Fruit fly (Drosophila melanogaster): ENCODE results near the gene Pex19.

The Pex19 gene

DNA sequence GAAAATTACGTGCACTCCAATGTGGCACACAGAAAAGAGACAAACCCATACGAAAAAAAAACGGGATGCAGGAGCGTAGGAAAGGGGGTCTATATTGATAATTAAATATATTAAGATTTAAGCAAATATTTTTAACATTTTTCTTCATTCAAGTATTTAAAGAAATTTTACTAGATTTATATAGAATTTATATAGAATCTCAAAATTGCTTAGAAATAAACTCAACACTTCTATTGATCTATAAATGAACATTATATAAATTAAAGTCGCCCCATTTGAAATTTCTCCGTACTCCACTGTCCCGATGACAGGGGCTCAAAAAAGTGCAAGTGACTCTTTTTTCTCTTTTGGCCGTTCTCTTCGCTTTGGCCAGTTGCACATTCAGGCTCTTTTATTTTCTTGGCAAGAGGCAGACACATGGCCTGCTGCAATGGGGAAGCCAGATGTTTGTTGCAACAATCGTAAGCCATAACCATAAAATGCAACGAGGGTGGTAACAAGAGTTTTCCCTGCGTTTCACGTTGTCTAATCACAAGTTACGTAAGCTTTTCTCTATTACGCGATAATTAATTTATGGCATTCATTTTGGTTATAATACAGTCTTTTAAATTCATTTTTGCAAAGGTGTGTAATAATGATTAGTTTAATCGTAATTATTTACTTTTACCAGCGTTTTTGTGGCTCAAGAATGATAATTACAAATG lies 25.8 kb upstream of the Pex19 start (continued):
- TF ChIP-seq sqz (GFP tag; optimal IDR thresholded peaks at IDR 0.05), result peak; percentile 89
- peak; percentile 32 for TF ChIP-seq CG2875 (GFP tag; optimal IDR thresholded peaks at IDR 0.05)
- no peak for TF ChIP-seq otp (GFP tag; IDR thresholded peaks at IDR 0.05)
- TF ChIP-seq CG2712 (tag; optimal IDR thresholded peaks at IDR 0.05), result peak; percentile 75
- no peak for TF ChIP-seq CG9215 (GFP tag; IDR thresholded peaks at IDR 0.05)
- TF ChIP-seq CG1529 (GFP tag; optimal IDR thresholded peaks at IDR 0.05), result peak; percentile 24
- TF ChIP-seq lab (GFP tag; optimal IDR thresholded peaks at IDR 0.05), result no peak
- peak; percentile 94 for TF ChIP-seq Drgx (GFP tag; IDR thresholded peaks at IDR 0.05)
- TF ChIP-seq z (GFP tag; IDR thresholded peaks at IDR 0.05), result no peak
- TF ChIP-seq fd96Cb (tag; optimal IDR thresholded peaks at IDR 0.05), result peak; percentile 37
- TF ChIP-seq CG18476 (GFP tag; optimal IDR thresholded peaks at IDR 0.05), result peak; percentile 92
- TF ChIP-seq CG15601 (tag; optimal IDR thresholded peaks at IDR 0.05), result peak; percentile 58
- no peak for TF ChIP-seq odd (GFP tag; optimal IDR thresholded peaks at IDR 0.05)
- TF ChIP-seq CG4404 (GFP tag; IDR thresholded peaks at IDR 0.05), result 0 out of 2 replicates have a peak, but pooled peaks have one; percentile 39
- peak; percentile 33 for TF ChIP-seq CG16815 (GFP tag; optimal IDR thresholded peaks at IDR 0.05)
- peak; percentile 78 for TF ChIP-seq CG33557 (GFP tag; optimal IDR thresholded peaks at IDR 0.05)
- TF ChIP-seq unpg (GFP tag; optimal IDR thresholded peaks at IDR 0.05), result peak; percentile 47
- TF ChIP-seq D (optimal IDR thresholded peaks at IDR 0.05), result no peak
- peak; percentile 46 for TF ChIP-seq D (GFP tag; optimal IDR thresholded peaks at IDR 0.05)
- TF ChIP-seq CG17385 (GFP tag; optimal IDR thresholded peaks at IDR 0.05), result peak; percentile 9
- TF ChIP-seq CG7271 (tag; optimal IDR thresholded peaks at IDR 0.05), result peak; percentile 27
- no peak for TF ChIP-seq CG3065 (GFP tag; optimal IDR thresholded peaks at IDR 0.05)

DNA sequence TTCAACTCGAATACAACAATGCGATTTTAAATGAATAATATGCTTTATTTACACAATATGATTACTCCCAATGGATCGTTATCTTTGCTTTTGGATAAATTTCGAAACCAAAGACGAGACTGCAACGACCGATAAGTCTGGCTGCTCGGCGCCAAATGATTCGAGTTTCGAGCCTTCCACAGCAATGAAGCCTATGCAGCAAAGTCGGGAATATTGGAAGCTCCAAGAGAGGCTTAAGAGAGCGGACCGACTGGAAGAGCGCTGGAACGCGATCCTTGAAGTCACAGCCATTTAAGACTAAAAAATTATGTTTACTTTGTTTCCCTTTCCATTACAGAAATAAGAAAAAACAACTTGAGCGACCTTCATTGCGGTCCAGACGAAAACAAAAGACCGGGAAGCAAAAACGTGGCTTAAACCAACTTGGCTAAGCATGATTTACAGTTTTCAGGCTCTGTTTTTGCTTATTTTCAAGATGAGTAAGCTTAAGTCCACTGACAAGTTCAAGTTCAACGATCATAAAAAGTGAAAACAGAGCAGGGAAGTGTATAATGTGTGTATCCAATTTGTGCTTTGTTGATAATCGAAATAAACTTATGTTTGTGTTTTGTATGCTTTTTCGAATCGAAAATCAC lies 24.9 kb upstream of the Pex19 start, which contains the start of gene firl:
TSS of gene firl (minus strand) at position 159 of the 635 bp plus-strand sequence.
- peak; percentile 55 for TF ChIP-seq nom (GFP tag; optimal IDR thresholded peaks at IDR 0.05)
- TF ChIP-seq Blimp-1 (GFP tag; optimal IDR thresholded peaks at IDR 0.05), result peak; percentile 53
- peak in 1 of 2 experiments; percentile 11 for TF ChIP-seq Trl (optimal IDR thresholded peaks at IDR 0.05)
- no peak for TF ChIP-seq Trl (GFP tag; optimal IDR thresholded peaks at IDR 0.05)
- no peak for TF ChIP-seq HmgD (GFP tag; optimal IDR thresholded peaks at IDR 0.05)
- TF ChIP-seq CG17186 (GFP tag; optimal IDR thresholded peaks at IDR 0.05), result no peak

DNA sequence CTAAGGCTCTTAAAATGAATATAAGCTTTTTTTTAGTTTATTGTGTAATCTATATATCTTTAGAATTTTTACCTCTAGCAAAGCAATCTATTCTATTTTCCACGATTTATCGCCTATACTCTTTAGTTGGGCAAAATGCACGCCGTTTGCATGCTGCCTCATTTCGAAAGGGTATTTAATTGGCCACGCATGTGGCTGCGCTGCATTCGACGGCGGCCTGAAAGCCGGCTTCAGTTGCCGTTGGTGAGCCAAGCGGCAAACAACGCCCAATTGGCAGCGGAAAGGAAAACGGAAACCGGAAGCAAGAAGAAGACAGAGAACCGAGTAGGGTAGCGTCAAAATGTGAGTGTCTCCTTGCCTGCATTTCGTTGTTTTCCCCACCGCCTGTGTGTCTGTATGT lies 15.8 kb upstream of the Pex19 start, which contains the start of gene CG14947:
TSS of gene CG14947 (plus strand) at position 251 of the 400 bp plus-strand sequence.
- peak; percentile 12 for TF ChIP-seq ATbp (GFP tag; optimal IDR thresholded peaks at IDR 0.05)
- no peak for TF ChIP-seq CG7372 (GFP tag; IDR thresholded peaks at IDR 0.05)
- peak; percentile 32 for TF ChIP-seq ac (GFP tag; optimal IDR thresholded peaks at IDR 0.05)
- no peak for TF ChIP-seq trem (tag; optimal IDR thresholded peaks at IDR 0.05)
- no peak for TF ChIP-seq Dbx (GFP tag; IDR thresholded peaks at IDR 0.05)
- TF ChIP-seq CG33557 (GFP tag; optimal IDR thresholded peaks at IDR 0.05), result peak; percentile 10
- TF ChIP-seq NC2α (GFP tag; optimal IDR thresholded peaks at IDR 0.05), result no peak
- no peak for TF ChIP-seq trh (GFP tag; optimal IDR thresholded peaks at IDR 0.05)
- no peak for TF ChIP-seq NfI (GFP tag; optimal IDR thresholded peaks at IDR 0.05)
- TF ChIP-seq zen (tag; optimal IDR thresholded peaks at IDR 0.05), result peak; percentile 30
- no peak for TF ChIP-seq sqz (GFP tag; optimal IDR thresholded peaks at IDR 0.05)
- TF ChIP-seq Poxn (GFP tag; IDR thresholded peaks at IDR 0.05), result no peak
- TF ChIP-seq CG10431 (GFP tag; optimal IDR thresholded peaks at IDR 0.05), result peak; percentile 2
- TF ChIP-seq Rfx (GFP tag; IDR thresholded peaks at IDR 0.05), result no peak
- no peak for TF ChIP-seq Lpt (GFP tag; optimal IDR thresholded peaks at IDR 0.05)
- no peak for TF ChIP-seq CG18011 (GFP tag; optimal IDR thresholded peaks at IDR 0.05)
- peak; percentile 39 for TF ChIP-seq CG15479 (GFP tag; optimal IDR thresholded peaks at IDR 0.05)
- TF ChIP-seq CG14667 (GFP tag; IDR thresholded peaks at IDR 0.05), result no peak
- TF ChIP-seq CG10366 (GFP tag; IDR thresholded peaks at IDR 0.05), result no peak
- no peak for TF ChIP-seq CG13287 (GFP tag; IDR thresholded peaks at IDR 0.05; ENCODE audit: partially characterized antibody)
- peak; percentile 27 for TF ChIP-seq gsb-n (tag; optimal IDR thresholded peaks at IDR 0.05)

Data from whole organism, embryonic.